Fruit fly (Drosophila melanogaster) whole organism, embryonic: ENCODE data around the gene Ufsp2.

Experiments used
- Adf1 ChIP-seq: fragments of 200-800 bp; sonication (Bioruptor generic); IDR thresholded peaks from 2 replicates; pipeline ENCODE4 v1.3.6; 2022; ENCODE audit warnings: missing biosample characterization, missing genetic modification characterization
- Aef1 ChIP-seq: fragments of 200-800 bp; sonication (Bioruptor generic); IDR thresholded peaks from 3 replicates; pipeline ENCODE4 v1.3.6; 2022; ENCODE audit warnings: missing biosample characterization, missing genetic modification characterization
- Antp ChIP-seq: fragments of 200-800 bp; sonication (Bioruptor generic); optimal IDR thresholded peaks from 3 replicates; lab custom pipeline; 2016; ENCODE audit warnings: missing biosample characterization, missing genetic modification characterization
- CG11247 ChIP-seq: fragments of 200-800 bp; sonication (Bioruptor generic); IDR thresholded peaks from 2 replicates; pipeline ENCODE4 v1.3.6; 2022; ENCODE audit warnings: missing biosample characterization, missing genetic modification characterization
- CG11560 ChIP-seq: fragments of 200-800 bp; sonication (Bioruptor generic); IDR thresholded peaks from 3 replicates; pipeline ENCODE4 v1.3.6; 2022; ENCODE audit warnings: missing biosample characterization, missing genetic modification characterization
- CG12942 ChIP-seq: fragments of 200-800 bp; sonication (Bioruptor generic); optimal IDR thresholded peaks from 3 replicates; lab custom pipeline; 2016; ENCODE audit warnings: missing biosample characterization, missing genetic modification characterization
- CG13296 ChIP-seq: fragments of 200-800 bp; sonication (Bioruptor generic); optimal IDR thresholded peaks from 3 replicates; lab custom pipeline; 2018; ENCODE audit warnings: missing biosample characterization, mild to moderate bottlenecking, missing genetic modification characterization
- CG14965 ChIP-seq: fragments of 200-800 bp; sonication (Bioruptor generic); optimal IDR thresholded peaks from 2 replicates; lab custom pipeline; 2016; ENCODE audit warnings: missing biosample characterization, missing genetic modification characterization, borderline replicate concordance
- CG15696 ChIP-seq: fragments of 200-800 bp; sonication (Bioruptor generic); optimal IDR thresholded peaks from 2 replicates; lab custom pipeline; 2019; ENCODE audit warnings: missing biosample characterization, mild to moderate bottlenecking, missing genetic modification characterization, moderate library complexity
- CG17385 ChIP-seq: fragments of 200-800 bp; sonication (Bioruptor generic); optimal IDR thresholded peaks from 3 replicates; lab custom pipeline; 2018; ENCODE audit warnings: missing biosample characterization, mild to moderate bottlenecking, missing genetic modification characterization
- CG2116 ChIP-seq: fragments of 200-800 bp; sonication (Bioruptor generic); optimal IDR thresholded peaks from 3 replicates; lab custom pipeline; 2018; ENCODE audit warnings: missing biosample characterization, mild to moderate bottlenecking, missing genetic modification characterization
- CG32772 ChIP-seq: fragments of 200-800 bp; sonication (Bioruptor generic); IDR thresholded peaks from 2 replicates; pipeline ENCODE4 v1.3.6; 2022; ENCODE audit warnings: missing biosample characterization, missing genetic modification characterization
- CG3281 ChIP-seq: fragments of 200-800 bp; sonication (Bioruptor generic); optimal IDR thresholded peaks from 3 replicates; lab custom pipeline; 2017; ENCODE audit warnings: missing biosample characterization, mild to moderate bottlenecking, missing genetic modification characterization
- CG33557 ChIP-seq: fragments of 200-800 bp; sonication (Bioruptor generic); optimal IDR thresholded peaks from 2 replicates; lab custom pipeline; 2019; ENCODE audit warnings: missing biosample characterization, mild to moderate bottlenecking, missing genetic modification characterization, moderate library complexity
- CG8290 ChIP-seq, 3 experiments: fragments of 200-800 bp; sonication (Bioruptor generic); optimal IDR thresholded peaks; 2 replicates each; lab custom pipeline; 2016 to 2019; ENCODE audit warnings: missing biosample characterization in 3 of 3, missing genetic modification characterization in 3 of 3, mild to moderate bottlenecking in 2 of 3, moderate library complexity in 1 of 3
- CG9876 ChIP-seq: fragments of 200-800 bp; sonication (Bioruptor generic); optimal IDR thresholded peaks from 2 replicates; lab custom pipeline; 2016; ENCODE audit warnings: missing biosample characterization, missing genetic modification characterization
- CrebB ChIP-seq: fragments of 200-800 bp; sonication (Bioruptor generic); optimal IDR thresholded peaks from 3 replicates; lab custom pipeline; 2018; ENCODE audit warnings: missing biosample characterization, mild to moderate bottlenecking, missing genetic modification characterization
- D19A ChIP-seq: fragments of 200-800 bp; optimal IDR thresholded peaks from 3 replicates; lab custom pipeline; 2019; ENCODE audit warnings: missing biosample characterization, mild to moderate bottlenecking, missing genetic modification characterization, moderate library complexity
- Dll ChIP-seq: fragments of 200-800 bp; sonication (Bioruptor generic); IDR thresholded peaks from 4 replicates; pipeline ENCODE4 v1.3.6; 2022; ENCODE audit warnings: missing biosample characterization, missing genetic modification characterization; ENCODE audit not compliant: partially characterized antibody
- ERR ChIP-seq: fragments of 200-800 bp; sonication (Bioruptor generic); optimal IDR thresholded peaks from 2 replicates; lab custom pipeline; 2016; ENCODE audit warnings: missing biosample characterization, missing genetic modification characterization
- Fer1 ChIP-seq: fragments of 200-800 bp; sonication (Bioruptor generic); optimal IDR thresholded peaks from 2 replicates; lab custom pipeline; 2017; ENCODE audit warnings: missing biosample characterization, mild to moderate bottlenecking, missing genetic modification characterization
- HLH4C ChIP-seq: fragments of 200-800 bp; sonication (Bioruptor generic); IDR thresholded peaks from 3 replicates; pipeline ENCODE4 v1.3.6; 2022; ENCODE audit warnings: missing biosample characterization, missing genetic modification characterization; ENCODE audit not compliant: partially characterized antibody
- Hr51 ChIP-seq, 2 experiments: fragments of 200-800 bp; sonication (Bioruptor generic); optimal IDR thresholded peaks; 2 replicates in 1 of 2; 3 replicates in 1 of 2; lab custom pipeline; 2016 to 2018; ENCODE audit warnings: missing biosample characterization in 2 of 2, missing genetic modification characterization in 2 of 2, mild to moderate bottlenecking in 1 of 2, moderate library complexity in 1 of 2
- MTF-1 ChIP-seq: fragments of 200-800 bp; sonication (Bioruptor generic); optimal IDR thresholded peaks from 2 replicates; lab custom pipeline; 2018; ENCODE audit warnings: missing biosample characterization, mild to moderate bottlenecking, missing genetic modification characterization, borderline replicate concordance
- Nf-YB ChIP-seq: fragments of 200-800 bp; sonication (Bioruptor generic); optimal IDR thresholded peaks from 3 replicates; lab custom pipeline; 2019; ENCODE audit warnings: missing biosample characterization, mild to moderate bottlenecking, missing genetic modification characterization, moderate library complexity
- Optix ChIP-seq: fragments of 200-800 bp; sonication (Bioruptor generic); IDR thresholded peaks from 3 replicates; pipeline ENCODE4 v1.3.6; 2022; ENCODE audit warnings: missing biosample characterization, missing genetic modification characterization
- Scr ChIP-seq: fragments of 200-800 bp; sonication (Bioruptor generic); IDR thresholded peaks from 2 replicates; pipeline ENCODE4 v1.3.6; 2022; ENCODE audit warnings: missing biosample characterization, missing genetic modification characterization; ENCODE audit not compliant: partially characterized antibody
- Taf1 ChIP-seq: fragments of 200-800 bp; sonication (Bioruptor generic); IDR thresholded peaks from 2 replicates; pipeline ENCODE4 v1.3.6; 2022; ENCODE audit warnings: missing biosample characterization, missing genetic modification characterization
- abd-A ChIP-seq: fragments of 200-800 bp; sonication (Bioruptor generic); optimal IDR thresholded peaks from 3 replicates; lab custom pipeline; 2019; ENCODE audit warnings: missing biosample characterization, mild to moderate bottlenecking, missing genetic modification characterization, moderate library complexity
- bab2 ChIP-seq: fragments of 200-800 bp; sonication (Bioruptor generic); optimal IDR thresholded peaks from 2 replicates; lab custom pipeline; 2016; ENCODE audit warnings: missing biosample characterization, missing genetic modification characterization
- br ChIP-seq: fragments of >200 bp; optimal IDR thresholded peaks from 2 replicates; lab custom pipeline; 2017
- cad ChIP-seq: fragments of >200 bp; optimal IDR thresholded peaks from 2 replicates; lab custom pipeline; 2017; ENCODE audit warnings: missing biosample characterization, missing genetic modification characterization
- cas ChIP-seq: fragments of 200-800 bp; sonication (Bioruptor generic); IDR thresholded peaks from 2 replicates; pipeline ENCODE4 v1.3.6; 2022; ENCODE audit warnings: missing biosample characterization, missing genetic modification characterization
- croc ChIP-seq: fragments of 200-800 bp; sonication (Bioruptor generic); conservative IDR thresholded peaks from 3 replicates; pipeline ENCODE4 v1.3.6; 2022; ENCODE audit warnings: missing biosample characterization, missing genetic modification characterization
- fd102C ChIP-seq: fragments of 200-800 bp; sonication (Bioruptor generic); optimal IDR thresholded peaks from 2 replicates; lab custom pipeline; 2018; ENCODE audit warnings: missing biosample characterization, mild to moderate bottlenecking, missing genetic modification characterization, moderate library complexity
- gcm2 ChIP-seq: fragments of 200-800 bp; sonication (Bioruptor generic); optimal IDR thresholded peaks from 2 replicates; lab custom pipeline; 2016; ENCODE audit warnings: missing biosample characterization, missing genetic modification characterization
- gsb-n ChIP-seq: fragments of 200-800 bp; sonication (Bioruptor generic); optimal IDR thresholded peaks from 3 replicates; lab custom pipeline; 2018; ENCODE audit warnings: missing biosample characterization, mild to moderate bottlenecking, missing genetic modification characterization
- hkb ChIP-seq, 2 experiments: fragments of 200-800 bp in 1 of 2; fragments of >200 bp in 1 of 2; sonication (Bioruptor generic) in 1 of 2; IDR thresholded peaks in 1 of 2; optimal IDR thresholded peaks in 1 of 2; 2 replicates each; pipeline versions ENCODE4 v1.3.6 to Lab custom; 2017 to 2022; ENCODE audit warnings: missing biosample characterization in 1 of 2, missing genetic modification characterization in 1 of 2
- kah ChIP-seq: fragments of 200-800 bp; sonication (Bioruptor generic); optimal IDR thresholded peaks from 2 replicates; lab custom pipeline; 2018; ENCODE audit warnings: missing biosample characterization, mild to moderate bottlenecking, missing genetic modification characterization
- kay ChIP-seq: fragments of 200-800 bp; sonication (Bioruptor generic); optimal IDR thresholded peaks from 2 replicates; lab custom pipeline; 2016; ENCODE audit warnings: missing biosample characterization, missing genetic modification characterization
- nmo ChIP-seq: fragments of 200-800 bp; sonication (Bioruptor generic); optimal IDR thresholded peaks from 2 replicates; lab custom pipeline; 2018; ENCODE audit warnings: missing biosample characterization, mild to moderate bottlenecking, missing genetic modification characterization, moderate library complexity
- prd ChIP-seq, 3 experiments: fragments of >200 bp in 2 of 3; fragments of 200-800 bp in 1 of 3; sonication (Bioruptor generic) in 1 of 3; optimal IDR thresholded peaks in 2 of 3; IDR thresholded peaks in 1 of 3; 2 replicates in 2 of 3; 3 replicates in 1 of 3; pipeline versions ENCODE4 v1.3.6 to Lab custom; 2017 to 2022; ENCODE audit warnings: missing biosample characterization in 1 of 3, missing genetic modification characterization in 1 of 3
- repo ChIP-seq: fragments of 200-800 bp; sonication (Bioruptor generic); optimal IDR thresholded peaks from 2 replicates; lab custom pipeline; 2016; ENCODE audit warnings: missing biosample characterization, missing genetic modification characterization
- ssp ChIP-seq: fragments of 200-800 bp; sonication (Bioruptor generic); IDR thresholded peaks from 2 replicates; pipeline ENCODE4 v1.3.6; 2022; ENCODE audit warnings: missing biosample characterization, missing genetic modification characterization
- tio ChIP-seq: fragments of 200-800 bp; sonication (Bioruptor generic); optimal IDR thresholded peaks from 2 replicates; lab custom pipeline; 2017; ENCODE audit warnings: missing biosample characterization, missing genetic modification characterization, inconsistent platforms
- toy ChIP-seq: fragments of 200-800 bp; sonication (Bioruptor generic); IDR thresholded peaks from 2 replicates; pipeline ENCODE4 v1.3.6; 2022; ENCODE audit warnings: missing biosample characterization, missing genetic modification characterization
- trem ChIP-seq: fragments of 200-800 bp; optimal IDR thresholded peaks from 3 replicates; lab custom pipeline; 2019; ENCODE audit warnings: missing biosample characterization, mild to moderate bottlenecking, missing genetic modification characterization, moderate library complexity

The Ufsp2 gene

DNA sequence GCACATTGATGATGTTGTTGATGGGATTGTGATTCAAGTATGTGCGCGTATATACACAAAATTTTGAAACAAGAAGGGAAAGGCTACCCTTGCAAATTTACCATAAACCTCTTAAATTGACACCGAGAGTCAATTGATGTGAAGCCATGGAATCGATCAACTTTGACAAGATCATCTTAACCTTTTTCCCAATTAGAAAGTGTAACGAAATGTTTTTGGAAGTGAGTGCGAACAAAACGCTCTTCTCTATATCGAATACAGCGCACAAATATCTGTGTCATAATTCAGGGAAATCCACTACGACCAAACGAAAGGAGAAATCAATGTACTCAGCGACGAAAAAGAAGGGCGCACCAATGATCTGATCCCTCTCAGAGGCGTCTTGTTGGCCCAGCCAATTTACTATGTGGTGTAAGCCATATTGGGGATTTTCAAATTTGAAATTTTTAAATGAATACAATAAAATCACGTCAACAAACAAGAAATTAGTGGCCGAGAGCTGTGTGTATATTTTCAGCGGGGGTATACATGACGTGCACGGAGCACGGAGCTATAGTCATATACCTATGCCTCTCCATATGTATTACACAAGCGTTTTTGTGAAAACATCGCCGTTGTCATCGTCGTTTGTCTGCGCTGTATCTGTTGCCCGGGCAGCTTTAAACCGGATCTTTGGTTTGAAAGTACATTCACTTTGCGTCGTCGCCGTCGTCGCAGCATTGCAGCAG is 42.8 kb upstream of the Ufsp2 start (continued):
- no peak for TF ChIP-seq Dll
- no peak for TF ChIP-seq Aef1 (GFP tag; lab: Robert Waterston, UW)
- TF ChIP-seq hkb (optimal IDR thresholded peaks at IDR 0.05; lab: Kevin White, UChicago): no peak
- TF ChIP-seq hkb (GFP tag; IDR thresholded peaks at IDR 0.05; lab: Robert Waterston, UW): peak; percentile 27; the same call in 1 of the 2 replicates
- TF ChIP-seq kah (GFP tag; lab: Kevin White, UChicago): no peak
- no peak for TF ChIP-seq repo (GFP tag; lab: Kevin White, UChicago)
- no peak for TF ChIP-seq fd102C (GFP tag; lab: Kevin White, UChicago)
- no peak for TF ChIP-seq Nf-YB (GFP tag; lab: Kevin White, UChicago)
- no peak for TF ChIP-seq CG9876 (GFP tag; lab: Kevin White, UChicago)
- peak; percentile 75 for TF ChIP-seq D19A (tag; lab: Kevin White, UChicago)
- no peak for TF ChIP-seq HLH4C (GFP tag; lab: Robert Waterston, UW)
- TF ChIP-seq CG14965 (GFP tag; lab: Kevin White, UChicago): no peak
- TF ChIP-seq CG15696: peak; percentile 18
- 0 out of 2 replicates have a peak, but pooled peaks have one; percentile 17 for TF ChIP-seq toy (GFP tag; lab: Robert Waterston, UW)
- no peak for TF ChIP-seq CG13296
- no peak for TF ChIP-seq Scr (GFP tag; lab: Robert Waterston, UW)
- TF ChIP-seq Antp (GFP tag; lab: Kevin White, UChicago): peak; percentile 38
- no peak for TF ChIP-seq ssp (GFP tag; lab: Robert Waterston, UW)
- peak; percentile 23 for TF ChIP-seq Fer1 (GFP tag; lab: Kevin White, UChicago)
- TF ChIP-seq CG32772: 0 out of 2 replicates have a peak, but pooled peaks have one; percentile 4
- no peak for TF ChIP-seq Taf1 (GFP tag; lab: Robert Waterston, UW)
- no peak for TF ChIP-seq MTF-1 (GFP tag; lab: Kevin White, UChicago)
- no peak for TF ChIP-seq gcm2 (GFP tag; lab: Kevin White, UChicago)
- no peak for TF ChIP-seq ERR (GFP tag; lab: Kevin White, UChicago)
- TF ChIP-seq CG8290 (GFP tag; optimal IDR thresholded peaks at IDR 0.05; lab: Kevin White, UChicago): no peak
- TF ChIP-seq CG8290 (tag; optimal IDR thresholded peaks at IDR 0.05; lab: Kevin White, UChicago): peak in 1 of 2 experiments; percentile 40
- peak; percentile 33 for TF ChIP-seq bab2 (GFP tag; lab: Kevin White, UChicago)
- no peak for TF ChIP-seq br
- peak; percentile 26 for TF ChIP-seq CG3281
- peak; percentile 8 for TF ChIP-seq trem (tag; lab: Kevin White, UChicago)
- peak; percentile 62 for TF ChIP-seq abd-A (tag; lab: Kevin White, UChicago)
- TF ChIP-seq kay (GFP tag; lab: Kevin White, UChicago): no peak
- TF ChIP-seq nmo (GFP tag; lab: Kevin White, UChicago): peak; percentile 32
- peak; percentile 14; the same call in 1 of the 2 replicates for TF ChIP-seq CG11247 (GFP tag; lab: Robert Waterston, UW)
- no peak; the same call in 2 of the 3 replicates for TF ChIP-seq croc (GFP tag; lab: Robert Waterston, UW)
- TF ChIP-seq cad (GFP tag; lab: Kevin White, UChicago): no peak
- TF ChIP-seq cas (GFP tag; lab: Robert Waterston, UW): 0 out of 2 replicates have a peak, but pooled peaks have one; percentile 5
- no peak for TF ChIP-seq CG12942
- no peak for TF ChIP-seq CrebB (tag; lab: Kevin White, UChicago)
- TF ChIP-seq CG11560 (tag; lab: Robert Waterston, UW): no peak
- peak; percentile 41; the same call in 1 of the 3 replicates for TF ChIP-seq Optix (GFP tag; lab: Robert Waterston, UW)
- TF ChIP-seq Hr51 (GFP tag; optimal IDR thresholded peaks at IDR 0.05; lab: Kevin White, UChicago): peak in 1 of 2 experiments; percentile 65
- TF ChIP-seq tio (GFP tag; lab: Kevin White, UChicago): no peak
- no peak for TF ChIP-seq Adf1 (GFP tag; lab: Robert Waterston, UW)
- peak; percentile 17 for TF ChIP-seq CG17385 (GFP tag; lab: Kevin White, UChicago)
- TF ChIP-seq prd (optimal IDR thresholded peaks at IDR 0.05; lab: Kevin White, UChicago): no peak
- TF ChIP-seq prd (GFP tag; IDR thresholded peaks at IDR 0.05; lab: Robert Waterston, UW): 0 out of 3 replicates have a peak, but pooled peaks have one; percentile 17
- TF ChIP-seq gsb-n (tag; lab: Kevin White, UChicago): peak; percentile 59
- TF ChIP-seq CG33557 (GFP tag; lab: Kevin White, UChicago): peak; percentile 34
- no peak for TF ChIP-seq CG2116
